Worm (Caenorhabditis elegans) whole organism, L2 larva: ENCODE results near the gene kqt-1.

ENCODE experiments used
- F13H6.1 ChIP-seq: sonication (generic microtip); optimal IDR thresholded peaks from 2 replicates; lab custom pipeline; 2016; ENCODE audit warnings: missing genetic modification characterization, missing compliant biosample characterization
- R02D3.7 ChIP-seq: fragments of 150-350 bp; optimal IDR thresholded peaks from 2 replicates; lab custom pipeline; 2014; ENCODE audit warnings: missing biosample characterization, missing genetic modification characterization
- Y55F3AM.14 ChIP-seq: fragments of 200-800 bp; sonication (Bioruptor generic); optimal IDR thresholded peaks from 2 replicates; lab custom pipeline; 2018; ENCODE audit warnings: mild to moderate bottlenecking, missing genetic modification characterization, missing compliant biosample characterization
- ZK546.5 ChIP-seq: sonication (generic microtip); optimal IDR thresholded peaks from 2 replicates; lab custom pipeline; 2017; ENCODE audit warnings: missing biosample characterization, missing genetic modification characterization
- aly-2 ChIP-seq: fragments of 150-350 bp; optimal IDR thresholded peaks from 2 replicates; lab custom pipeline; 2014; ENCODE audit warnings: missing biosample characterization, missing genetic modification characterization
- blmp-1 ChIP-seq: sonication (generic microtip); optimal IDR thresholded peaks from 2 replicates; lab custom pipeline; 2017; ENCODE audit warnings: missing genetic modification characterization, mild to moderate bottlenecking, missing compliant biosample characterization, antibody characterized with exemption, moderate library complexity; ENCODE audit not compliant: insufficient read depth
- ceh-16 ChIP-seq: fragments of 150-350 bp; optimal IDR thresholded peaks from 2 replicates; lab custom pipeline; 2014; ENCODE audit warnings: missing biosample characterization, missing genetic modification characterization
- crh-2 ChIP-seq: sonication (generic microtip); optimal IDR thresholded peaks from 2 replicates; lab custom pipeline; 2017; ENCODE audit warnings: missing biosample characterization, missing genetic modification characterization
- dmd-4 ChIP-seq: sonication (generic microtip); optimal IDR thresholded peaks from 2 replicates; lab custom pipeline; 2017; ENCODE audit warnings: missing biosample characterization, missing genetic modification characterization
- elt-3 ChIP-seq: sonication (generic microtip); optimal IDR thresholded peaks from 2 replicates; lab custom pipeline; 2017; ENCODE audit warnings: missing biosample characterization, missing genetic modification characterization
- fos-1 ChIP-seq: fragments of 150-350 bp; optimal IDR thresholded peaks from 2 replicates; lab custom pipeline; 2014; ENCODE audit warnings: missing biosample characterization, missing genetic modification characterization
- gmeb-1 ChIP-seq: fragments of 150-350 bp; optimal IDR thresholded peaks from 2 replicates; lab custom pipeline; 2014; ENCODE audit warnings: missing biosample characterization, missing genetic modification characterization
- lin-11 ChIP-seq: fragments of 150-350 bp; sonication (generic microtip); optimal IDR thresholded peaks from 2 replicates; lab custom pipeline; 2014; ENCODE audit warnings: missing biosample characterization, missing genetic modification characterization, inconsistent platforms, mixed read lengths
- lin-13 ChIP-seq: fragments of 150-350 bp; optimal IDR thresholded peaks from 2 replicates; lab custom pipeline; 2014; ENCODE audit warnings: missing biosample characterization, missing genetic modification reagents, missing genetic modification characterization
- mab-5 ChIP-seq: fragments of 150-350 bp; optimal IDR thresholded peaks from 2 replicates; lab custom pipeline; 2014; ENCODE audit warnings: missing biosample characterization, missing genetic modification characterization
- mdl-1 ChIP-seq, 2 experiments: fragments of 150-350 bp in 1 of 2; sonication (generic microtip) in 1 of 2; optimal IDR thresholded peaks; 2 replicates each; lab custom pipeline; 2017; ENCODE audit warnings: missing biosample characterization in 2 of 2, missing genetic modification characterization in 2 of 2
- nhr-10 ChIP-seq: sonication (generic microtip); optimal IDR thresholded peaks from 2 replicates; lab custom pipeline; 2017; ENCODE audit warnings: missing biosample characterization, missing genetic modification characterization
- nhr-11 ChIP-seq: fragments of 150-350 bp; optimal IDR thresholded peaks from 2 replicates; lab custom pipeline; 2014; ENCODE audit warnings: missing biosample characterization, missing genetic modification characterization
- nhr-129 ChIP-seq: fragments of 150-350 bp; optimal IDR thresholded peaks from 2 replicates; lab custom pipeline; 2014; ENCODE audit warnings: missing biosample characterization, missing genetic modification characterization
- nhr-21 ChIP-seq: fragments of 150-350 bp; optimal IDR thresholded peaks from 2 replicates; lab custom pipeline; 2014; ENCODE audit warnings: missing biosample characterization, missing genetic modification characterization
- nhr-23 ChIP-seq: fragments of 150-350 bp; optimal IDR thresholded peaks from 2 replicates; lab custom pipeline; 2014; ENCODE audit warnings: missing biosample characterization, missing genetic modification reagents, missing genetic modification characterization
- nhr-237 ChIP-seq: fragments of 150-350 bp; optimal IDR thresholded peaks from 2 replicates; lab custom pipeline; 2014; ENCODE audit warnings: missing biosample characterization, missing genetic modification characterization
- nhr-25 ChIP-seq: fragments of 150-350 bp; sonication (generic microtip); optimal IDR thresholded peaks from 3 replicates; lab custom pipeline; 2014; ENCODE audit warnings: missing biosample characterization, missing genetic modification characterization
- nhr-6 ChIP-seq: fragments of 150-350 bp; optimal IDR thresholded peaks from 2 replicates; lab custom pipeline; 2014; ENCODE audit warnings: missing biosample characterization, missing genetic modification characterization
- nhr-77 ChIP-seq: fragments of 150-350 bp; optimal IDR thresholded peaks from 2 replicates; lab custom pipeline; 2014; ENCODE audit warnings: missing biosample characterization, missing genetic modification characterization
- peb-1 ChIP-seq: fragments of 150-350 bp; optimal IDR thresholded peaks from 2 replicates; lab custom pipeline; 2014; ENCODE audit warnings: missing biosample characterization, missing genetic modification characterization
- sem-4 ChIP-seq: fragments of 150-350 bp; optimal IDR thresholded peaks from 2 replicates; lab custom pipeline; 2014; ENCODE audit warnings: missing biosample characterization, missing genetic modification reagents, missing genetic modification characterization
- skn-1 ChIP-seq: sonication (generic microtip); optimal IDR thresholded peaks from 2 replicates; lab custom pipeline; 2017; ENCODE audit warnings: missing biosample characterization, missing genetic modification characterization
- sma-3 ChIP-seq: sonication (generic microtip); optimal IDR thresholded peaks from 2 replicates; lab custom pipeline; 2016; ENCODE audit warnings: missing genetic modification reagents, missing genetic modification characterization, missing compliant biosample characterization
- sma-9 ChIP-seq, 2 experiments: fragments of 150-350 bp in 1 of 2; sonication (generic microtip) in 1 of 2; optimal IDR thresholded peaks; 2 replicates each; lab custom pipeline; 2014 to 2016; ENCODE audit warnings: missing genetic modification characterization in 2 of 2, mild to moderate bottlenecking in 1 of 2, missing biosample characterization in 1 of 2, missing compliant biosample characterization in 1 of 2, missing genetic modification reagents in 1 of 2, moderate library complexity in 1 of 2
- unc-55 ChIP-seq: fragments of 150-350 bp; sonication (generic microtip); optimal IDR thresholded peaks from 3 replicates; lab custom pipeline; 2014; ENCODE audit warnings: missing biosample characterization, missing genetic modification reagents, missing genetic modification characterization
- unc-62 ChIP-seq: fragments of 150-350 bp; optimal IDR thresholded peaks from 2 replicates; lab custom pipeline; 2014; ENCODE audit warnings: missing biosample characterization, missing genetic modification reagents, missing genetic modification characterization
- ztf-1 ChIP-seq: fragments of 200-800 bp; sonication (Bioruptor generic); conservative IDR thresholded peaks from 2 replicates; pipeline ENCODE4 v1.3.6; 2022; ENCODE audit warnings: missing genetic modification characterization, missing compliant biosample characterization
- ztf-11 ChIP-seq: sonication (generic microtip); optimal IDR thresholded peaks from 2 replicates; lab custom pipeline; 2017; ENCODE audit warnings: missing biosample characterization, missing genetic modification characterization

The kqt-1 gene

ce11 chrX:6606991-6607390 is 11.8 kb upstream of the kqt-1 start, which contains the start of gene cpr-6 (continued):
- TF ChIP-seq dmd-4 (tag; lab: Kevin White, UChicago) (no peak), mdl-1 (tag; optimal IDR thresholded peaks at IDR 0.05; lab: Kevin White, UChicago) (no peak), lin-13 (no peak), nhr-23 (tag; lab: Kevin White, UChicago) (no peak), aly-2 (tag; lab: Kevin White, UChicago) (no peak), sma-9 (GFP tag; optimal IDR thresholded peaks at IDR 0.05; lab: Kevin White, UChicago) (peak; percentile 11), sma-9 (tag; optimal IDR thresholded peaks at IDR 0.05; lab: Kevin White, UChicago) (no peak), peb-1 (tag; lab: Kevin White, UChicago) (no peak)

DNA sequence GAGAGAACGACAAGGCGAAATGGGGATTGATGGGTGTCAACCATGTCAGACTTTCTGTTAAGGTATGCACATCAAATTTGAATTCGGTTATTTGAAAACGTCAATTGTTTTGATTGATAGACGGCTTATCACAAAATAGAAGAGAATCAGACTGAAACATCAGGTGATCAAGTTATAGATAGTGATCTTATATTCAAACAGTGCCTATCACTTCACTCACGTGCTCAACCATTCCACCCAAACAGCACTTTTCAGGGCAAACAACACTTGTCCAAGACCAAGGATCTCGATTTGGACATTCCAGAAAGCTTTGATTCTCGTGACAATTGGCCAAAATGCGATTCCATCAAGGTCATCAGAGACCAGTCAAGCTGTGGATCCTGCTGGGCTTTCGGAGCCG is 11.2 kb upstream of the kqt-1 start:
- TF ChIP-seq fos-1: peak; percentile 14
- no peak for TF ChIP-seq lin-13
- no peak for TF ChIP-seq elt-3
- no peak for TF ChIP-seq crh-2
- TF ChIP-seq gmeb-1 (tag; lab: Kevin White, UChicago): peak; percentile 43
- TF ChIP-seq skn-1 (tag; lab: Kevin White, UChicago): no peak
- TF ChIP-seq sma-9 (GFP tag; optimal IDR thresholded peaks at IDR 0.05; lab: Kevin White, UChicago): peak; percentile 49
- no peak for TF ChIP-seq sma-9 (tag; optimal IDR thresholded peaks at IDR 0.05; lab: Kevin White, UChicago)
- peak; percentile 11 for TF ChIP-seq F13H6.1 (tag; lab: Kevin White, UChicago)

DNA sequence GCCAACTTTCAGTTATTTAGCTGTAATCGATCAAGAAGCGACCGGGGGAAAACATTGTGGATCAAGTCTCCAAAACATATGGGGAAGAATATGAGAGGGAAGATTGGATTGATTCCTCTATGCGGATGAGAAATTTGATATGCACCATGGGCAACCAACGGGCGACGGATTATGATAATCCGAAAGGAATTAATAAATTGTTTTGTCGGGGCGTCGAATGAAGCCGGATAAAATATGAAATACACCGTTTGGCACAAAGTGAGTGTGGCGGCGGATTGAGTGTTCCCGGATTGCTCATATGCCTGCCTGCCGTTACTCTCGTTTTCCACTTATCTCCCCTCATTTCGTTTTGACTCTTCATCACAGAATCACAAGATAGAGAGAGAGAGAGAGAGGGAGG is 9.6 kb upstream of the kqt-1 start:
- TF ChIP-seq nhr-77 (tag; lab: Kevin White, UChicago) (no peak), lin-11 (tag; lab: Kevin White, UChicago) (peak; percentile 10), unc-55 (GFP tag; lab: Kevin White, UChicago) (no peak)

- TF ChIP-seq nhr-77 (tag; lab: Kevin White, UChicago) (no peak), dmd-4 (tag; lab: Kevin White, UChicago) (no peak), nhr-129 (tag; lab: Kevin White, UChicago) (no peak), mab-5 (tag; lab: Kevin White, UChicago) (no peak), nhr-6 (tag; lab: Kevin White, UChicago) (no peak), R02D3.7 (no peak), lin-11 (tag; lab: Kevin White, UChicago) (no peak), nhr-25 (no peak), nhr-237 (no peak), elt-3 (no peak)
- TF ChIP-seq, all 48 proteins: peak for 0
These were observed 9.1 kb upstream of the kqt-1 start, which contains the start of gene C25B8.8 for ce11 chrX:6609717-6610116. Gene C25B8.8, plus strand, starts transcription at chrX:6610017.

- TF ChIP-seq fos-1 (no peak), ZK546.5 (tag; lab: Kevin White, UChicago) (no peak), ceh-16 (tag; lab: Kevin White, UChicago) (no peak), nhr-21 (tag; lab: Kevin White, UChicago) (no peak), sem-4 (no peak), sma-9 (GFP tag; optimal IDR thresholded peaks at IDR 0.05; lab: Kevin White, UChicago) (no peak), sma-9 (tag; optimal IDR thresholded peaks at IDR 0.05; lab: Kevin White, UChicago) (no peak), ztf-1 (no peak), Y55F3AM.14 (GFP tag; lab: Kevin White, UChicago) (no peak), blmp-1 (tag; lab: Kevin White, UChicago) (no peak), nhr-237 (no peak), nhr-10 (tag; lab: Kevin White, UChicago) (no peak), crh-2 (no peak), sma-3 (GFP tag; lab: Kevin White, UChicago) (no peak), nhr-25 (no peak), unc-62 (GFP tag; lab: Kevin White, UChicago) (no peak), nhr-11 (tag; lab: Kevin White, UChicago) (no peak), ztf-11 (tag; lab: Kevin White, UChicago) (no peak)
These were observed 5.3 kb upstream of the kqt-1 start for ce11 chrX:6613537-6613936.
